Worm (Caenorhabditis elegans) whole organism, L1 larva: Measurements from ENCODE around the gene far-2.

ENCODE experiments used
- aly-2 ChIP-seq: fragments of 150-350 bp; optimal IDR thresholded peaks from 2 replicates; lab custom pipeline; 2014; ENCODE audit warnings: missing biosample characterization, missing genetic modification characterization
- fkh-10 ChIP-seq: sonication (generic microtip); optimal IDR thresholded peaks from 2 replicates; lab custom pipeline; 2017; ENCODE audit warnings: missing biosample characterization, missing genetic modification reagents, missing genetic modification characterization
- lir-3 ChIP-seq: sonication (generic microtip); optimal IDR thresholded peaks from 2 replicates; lab custom pipeline; 2016; ENCODE audit warnings: mild to moderate bottlenecking, missing genetic modification characterization, moderate library complexity, missing compliant biosample characterization; ENCODE audit not compliant: poor library complexity
- mab-9 ChIP-seq: fragments of 200-800 bp; sonication (Bioruptor generic); IDR thresholded peaks from 2 replicates; pipeline ENCODE4 v1.3.6; 2022; ENCODE audit warnings: missing genetic modification reagents, missing genetic modification characterization, missing compliant biosample characterization
- nhr-12 ChIP-seq: sonication (generic microtip); optimal IDR thresholded peaks from 2 replicates; lab custom pipeline; 2017; ENCODE audit warnings: missing biosample characterization, missing genetic modification characterization
- pqm-1 ChIP-seq: sonication (generic microtip); optimal IDR thresholded peaks from 3 replicates; lab custom pipeline; 2017; ENCODE audit warnings: missing biosample characterization, missing genetic modification characterization
- tbx-2 ChIP-seq: sonication (generic microtip); optimal IDR thresholded peaks from 2 replicates; lab custom pipeline; 2016; ENCODE audit warnings: missing genetic modification characterization, missing compliant biosample characterization
- tlp-1 ChIP-seq: fragments of 150-350 bp; optimal IDR thresholded peaks from 2 replicates; lab custom pipeline; 2014; ENCODE audit warnings: missing biosample characterization, missing genetic modification characterization
- unc-30 ChIP-seq: sonication (generic microtip); optimal IDR thresholded peaks from 2 replicates; lab custom pipeline; 2017; ENCODE audit warnings: missing biosample characterization, missing genetic modification characterization
- unc-98 ChIP-seq: fragments of 200-800 bp; sonication (Bioruptor generic); IDR thresholded peaks from 2 replicates; pipeline ENCODE4 v1.3.6; 2022; ENCODE audit warnings: missing genetic modification characterization, missing compliant biosample characterization

- no peak for TF ChIP-seq fkh-10
- no peak for TF ChIP-seq mab-9 (GFP tag; lab: Robert Waterston, UW)
- TF ChIP-seq unc-30 (tag; lab: Kevin White, UChicago), result no peak
- TF ChIP-seq pqm-1 (tag; lab: Kevin White, UChicago), result no peak
- no peak for TF ChIP-seq unc-98 (GFP tag; lab: Robert Waterston, UW)
- TF ChIP-seq tlp-1, result no peak
- TF ChIP-seq tbx-2 (tag; lab: Kevin White, UChicago), result no peak
- TF ChIP-seq lir-3 (tag; lab: Kevin White, UChicago), result no peak
- TF ChIP-seq nhr-12 (tag; lab: Kevin White, UChicago), result no peak
- no peak for TF ChIP-seq aly-2 (tag; lab: Kevin White, UChicago)
Measured at ce11 chrIII:9112479-9112878, 30.9 kb downstream of the far-2 start.
